Worm (Caenorhabditis elegans) whole organism, late embryonic: ENCODE data around the gene cids-1.

Experiments
- ceh-6 ChIP-seq: fragments of 200-800 bp; sonication (Bioruptor generic); optimal IDR thresholded peaks from 2 replicates; lab custom pipeline; 2018; ENCODE audit warnings: mild to moderate bottlenecking, missing genetic modification characterization, missing compliant biosample characterization
- fkh-10 ChIP-seq: fragments of 150-350 bp; optimal IDR thresholded peaks from 2 replicates; lab custom pipeline; 2014; ENCODE audit warnings: missing biosample characterization, missing genetic modification reagents, missing genetic modification characterization

- TF ChIP-seq ceh-6 (GFP tag; lab: Kevin White, UChicago) (no peak), fkh-10 (GFP tag; lab: Kevin White, UChicago) (no peak)
These were observed 42.6 kb downstream of the cids-1 start for ce11 chrIII:8286824-8287223.
